Worm (Caenorhabditis elegans) whole organism, mixed stage, embryonic: Measurements from ENCODE around the gene faah-2.

Experiments
- blmp-1 ChIP-seq: fragments of 150-350 bp; optimal IDR thresholded peaks from 2 replicates; lab custom pipeline; 2014; ENCODE audit warnings: missing biosample characterization, missing genetic modification characterization
- drap-1 ChIP-seq: fragments of 200-800 bp; sonication (Bioruptor generic); optimal IDR thresholded peaks from 3 replicates; lab custom pipeline; 2018; ENCODE audit warnings: mild to moderate bottlenecking, missing genetic modification characterization, missing compliant biosample characterization
- flh-1 ChIP-seq: fragments of 200-800 bp; sonication (Bioruptor generic); optimal IDR thresholded peaks from 2 replicates; lab custom pipeline; 2018; ENCODE audit warnings: mild to moderate bottlenecking, missing genetic modification characterization, moderate library complexity, missing compliant biosample characterization
- hlh-1 ChIP-seq: fragments of 150-350 bp; optimal IDR thresholded peaks from 2 replicates; lab custom pipeline; 2014; ENCODE audit warnings: missing biosample characterization, missing genetic modification reagents, missing genetic modification characterization
- mls-2 ChIP-seq: sonication (generic microtip); optimal IDR thresholded peaks from 2 replicates; lab custom pipeline; 2016; ENCODE audit warnings: mild to moderate bottlenecking, missing genetic modification characterization, moderate library complexity, missing compliant biosample characterization
- pha-4 ChIP-seq: fragments of 150-350 bp; optimal IDR thresholded peaks from 2 replicates; lab custom pipeline; 2018; ENCODE audit warnings: missing biosample characterization, missing genetic modification reagents, missing genetic modification characterization
- snpc-4 ChIP-seq: fragments of 150-350 bp; optimal IDR thresholded peaks from 2 replicates; lab custom pipeline; 2014; ENCODE audit warnings: missing biosample characterization, missing genetic modification characterization
- sptf-1 ChIP-seq: sonication (generic microtip); optimal IDR thresholded peaks from 2 replicates; lab custom pipeline; 2017; ENCODE audit warnings: mild to moderate bottlenecking, missing genetic modification characterization, moderate library complexity, missing compliant biosample characterization
- unc-39 ChIP-seq: fragments of 150-350 bp; optimal IDR thresholded peaks from 2 replicates; lab custom pipeline; 2014; ENCODE audit warnings: missing biosample characterization, missing genetic modification characterization
- unc-62 ChIP-seq: fragments of 150-350 bp; optimal IDR thresholded peaks from 2 replicates; lab custom pipeline; 2014; ENCODE audit warnings: missing biosample characterization, missing genetic modification reagents, missing genetic modification characterization

ce11 chrIV:8142735-8143550 is 9.3 kb upstream of the faah-2 start, which contains the start of gene pmk-2:
- TF ChIP-seq hlh-1 (tag; lab: Kevin White, UChicago) (no peak), unc-39 (no peak), blmp-1 (tag; lab: Kevin White, UChicago) (no peak), drap-1 (no peak), mls-2 (tag; lab: Kevin White, UChicago) (no peak), unc-62 (GFP tag; lab: Kevin White, UChicago) (no peak), snpc-4 (no peak), sptf-1 (tag; lab: Kevin White, UChicago) (no peak), flh-1 (GFP tag; lab: Kevin White, UChicago) (no peak), pha-4 (tag; lab: Kevin White, UChicago) (no peak)
